Worm (Caenorhabditis elegans) whole organism, young adult: ENCODE results near the gene EGAP9.4.

Experiments
- F57C9.4 ChIP-seq: sonication (generic microtip); optimal IDR thresholded peaks from 2 replicates; lab custom pipeline; 2017; ENCODE audit warnings: mild to moderate bottlenecking, missing genetic modification characterization, missing compliant biosample characterization
- lin-35 ChIP-seq, 3 experiments: fragments of 150-350 bp in 2 of 3; sonication (generic microtip) in 1 of 3; optimal IDR thresholded peaks; 2 replicates each; lab custom pipeline; 2014 to 2018; ENCODE audit warnings: missing biosample characterization in 3 of 3, missing genetic modification characterization in 3 of 3, missing genetic modification reagents in 3 of 3

DNA sequence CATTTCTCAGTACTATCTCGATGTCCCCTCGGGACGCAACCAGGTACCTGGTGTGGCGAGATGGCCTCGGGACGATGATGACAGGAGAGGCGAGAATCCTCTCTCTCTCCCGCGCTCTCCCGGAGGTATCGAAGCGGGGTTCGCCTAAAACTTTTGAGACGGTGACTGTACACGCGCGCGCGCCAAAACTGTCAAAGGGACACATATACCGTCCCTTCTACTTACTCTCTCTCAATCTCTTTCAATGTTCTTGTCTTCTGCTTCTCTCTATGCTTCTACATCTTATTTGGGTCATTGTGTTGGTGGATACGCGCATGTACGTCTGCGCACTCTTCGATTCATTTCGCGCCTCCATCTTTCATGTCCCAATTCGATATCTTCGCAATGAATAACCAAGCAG lies 34.8 kb upstream of the EGAP9.4 start:
- TF ChIP-seq lin-35 (GFP tag; optimal IDR thresholded peaks at IDR 0.05; lab: Kevin White, UChicago) (no peak), F57C9.4 (tag; lab: Kevin White, UChicago) (no peak)
